Worm (Caenorhabditis elegans) whole organism, L3 larva: Measurements from ENCODE around the gene Y55B1AR.4.

Experiments
- ZK546.5 ChIP-seq: sonication (generic microtip); optimal IDR thresholded peaks from 2 replicates; lab custom pipeline; 2017; ENCODE audit warnings: missing biosample characterization, missing genetic modification characterization
- ama-1 ChIP-seq: fragments of 150-350 bp; optimal IDR thresholded peaks from 2 replicates; lab custom pipeline; 2018
- ceh-16 ChIP-seq: sonication (generic microtip); optimal IDR thresholded peaks from 2 replicates; lab custom pipeline; 2017; ENCODE audit warnings: missing biosample characterization, missing genetic modification characterization
- ceh-82 ChIP-seq: fragments of 150-350 bp; optimal IDR thresholded peaks from 2 replicates; lab custom pipeline; 2014; ENCODE audit warnings: missing biosample characterization, missing genetic modification characterization
- egl-27 ChIP-seq: sonication (generic microtip); optimal IDR thresholded peaks from 4 replicates; lab custom pipeline; 2017; ENCODE audit warnings: missing biosample characterization, missing genetic modification reagents, missing genetic modification characterization
- fkh-10 ChIP-seq: sonication (generic microtip); optimal IDR thresholded peaks from 2 replicates; lab custom pipeline; 2017; ENCODE audit warnings: missing biosample characterization, missing genetic modification reagents, missing genetic modification characterization
- lsy-12 ChIP-seq: sonication (generic microtip); optimal IDR thresholded peaks from 2 replicates; lab custom pipeline; 2016; ENCODE audit warnings: mild to moderate bottlenecking, missing genetic modification characterization, missing compliant biosample characterization
- mdl-1 ChIP-seq: fragments of 150-350 bp; optimal IDR thresholded peaks from 2 replicates; lab custom pipeline; 2014; ENCODE audit warnings: missing biosample characterization, missing genetic modification characterization
- nhr-12 ChIP-seq: fragments of 150-350 bp; optimal IDR thresholded peaks from 2 replicates; lab custom pipeline; 2014; ENCODE audit warnings: missing biosample characterization, missing genetic modification characterization
- nhr-237 ChIP-seq: fragments of 150-350 bp; optimal IDR thresholded peaks from 2 replicates; lab custom pipeline; 2014; ENCODE audit warnings: missing biosample characterization, missing genetic modification characterization
- nhr-77 ChIP-seq: fragments of 150-350 bp; optimal IDR thresholded peaks from 2 replicates; lab custom pipeline; 2014; ENCODE audit warnings: missing biosample characterization, missing genetic modification characterization
- snpc-4 ChIP-seq: fragments of 150-350 bp; optimal IDR thresholded peaks from 2 replicates; lab custom pipeline; 2014; ENCODE audit warnings: missing biosample characterization, missing genetic modification characterization
- unc-62 ChIP-seq: fragments of 150-350 bp; sonication (generic microtip); optimal IDR thresholded peaks from 4 replicates; lab custom pipeline; 2014; ENCODE audit warnings: missing biosample characterization, missing genetic modification reagents, missing genetic modification characterization
- ztf-11 ChIP-seq: fragments of 150-350 bp; optimal IDR thresholded peaks from 2 replicates; lab custom pipeline; 2014; ENCODE audit warnings: missing biosample characterization, missing genetic modification characterization

DNA sequence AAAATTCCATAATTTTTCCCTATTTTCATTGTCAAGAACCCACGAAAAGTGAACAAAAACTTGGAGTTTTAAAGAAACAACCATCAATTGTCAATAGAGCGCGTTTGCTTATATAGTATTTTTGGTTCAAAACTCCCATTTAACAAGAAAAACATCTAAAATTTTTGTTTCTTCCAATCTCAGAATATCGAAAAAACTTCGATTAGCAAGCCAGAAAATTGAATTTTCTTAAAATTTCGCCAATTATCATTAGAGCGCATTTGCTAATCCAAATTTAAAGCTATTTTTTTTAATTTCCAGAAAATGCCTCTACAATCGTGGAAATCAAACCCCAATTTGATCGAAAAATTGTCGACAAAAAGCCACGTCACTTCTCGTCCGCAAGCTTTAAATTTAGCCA is 41.1 kb upstream of the Y55B1AR.4 start, which contains the start of gene orai-1:
- TF ChIP-seq snpc-4 (tag; lab: Kevin White, UChicago) = no peak
- TF ChIP-seq ama-1 (lab: Kevin White, UChicago) = no peak
- TF ChIP-seq ZK546.5 = no peak
- TF ChIP-seq ztf-11 (tag; lab: Kevin White, UChicago) = no peak
- TF ChIP-seq unc-62 (GFP tag; lab: Kevin White, UChicago) = no peak
- no peak for TF ChIP-seq nhr-77 (tag; lab: Kevin White, UChicago)
- TF ChIP-seq ceh-82 (tag; lab: Kevin White, UChicago) = no peak
- TF ChIP-seq mdl-1 = no peak
- TF ChIP-seq egl-27 (tag; lab: Kevin White, UChicago) = no peak
- TF ChIP-seq nhr-237 (tag; lab: Kevin White, UChicago) = no peak
- TF ChIP-seq lsy-12 (tag; lab: Kevin White, UChicago) = no peak
- no peak for TF ChIP-seq nhr-12
- no peak for TF ChIP-seq fkh-10
- TF ChIP-seq ceh-16 (tag; lab: Kevin White, UChicago) = no peak
